Worm (Caenorhabditis elegans) whole organism, early embryonic: ENCODE data around the gene T10D4.11.

Source experiments
- aly-1 ChIP-seq: sonication (generic microtip); optimal IDR thresholded peaks from 2 replicates; lab custom pipeline; 2016; ENCODE audit warnings: missing genetic modification characterization, missing compliant biosample characterization
- ets-7 ChIP-seq: sonication (generic microtip); optimal IDR thresholded peaks from 2 replicates; lab custom pipeline; 2016; ENCODE audit warnings: missing genotype, missing genetic modification characterization, missing compliant biosample characterization
- flt-1 ChIP-seq: fragments of 200-800 bp; sonication (Bioruptor generic); IDR thresholded peaks from 2 replicates; pipeline ENCODE4 v1.3.6; 2022; ENCODE audit warnings: missing genetic modification characterization, missing compliant biosample characterization
- hmbx-1 ChIP-seq: sonication (generic microtip); optimal IDR thresholded peaks from 2 replicates; lab custom pipeline; 2016; ENCODE audit warnings: mild to moderate bottlenecking, missing genetic modification characterization, missing compliant biosample characterization
- tbx-11 ChIP-seq: fragments of 200-800 bp; sonication (Bioruptor generic); IDR thresholded peaks from 2 replicates; pipeline ENCODE4 v1.3.6; 2022; ENCODE audit warnings: missing genetic modification characterization, missing compliant biosample characterization

DNA sequence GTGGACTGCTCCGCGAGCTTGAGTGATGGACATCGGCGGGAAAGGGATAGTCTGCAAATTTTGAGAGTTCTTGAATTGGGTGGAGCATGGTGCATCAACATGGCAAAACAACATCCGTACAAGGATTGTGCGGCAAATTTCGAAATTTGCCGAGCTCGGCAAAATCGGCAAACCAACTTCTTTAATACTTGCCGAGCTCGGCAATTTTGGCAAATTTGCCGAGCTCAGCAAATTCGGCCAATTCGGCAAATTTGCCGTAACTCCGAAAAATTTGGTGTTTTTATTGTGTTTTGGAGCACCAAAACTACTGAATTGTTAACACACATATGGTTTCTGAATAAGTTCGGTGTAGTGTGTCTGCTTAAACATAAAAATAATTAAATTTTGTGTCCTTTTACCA is 20.7 kb upstream of the T10D4.11 start, which contains the start of gene fbxc-55:
- TF ChIP-seq aly-1 (tag; lab: Kevin White, UChicago) (no peak), hmbx-1 (tag; lab: Kevin White, UChicago) (no peak), flt-1 (GFP tag; lab: Robert Waterston, UW) (no peak), ets-7 (tag; lab: Kevin White, UChicago) (no peak), tbx-11 (GFP tag; lab: Robert Waterston, UW) (no peak)
